Worm (Caenorhabditis elegans) whole organism, L1 larva: ENCODE data around the gene M05D6.9.

Experiments
- Y116A8C.19 ChIP-seq: sonication (generic microtip); optimal IDR thresholded peaks from 2 replicates; lab custom pipeline; 2016; ENCODE audit warnings: missing compliant biosample characterization, missing genetic modification characterization, borderline replicate concordance
- blmp-1 ChIP-seq: fragments of 150-350 bp; optimal IDR thresholded peaks from 2 replicates; lab custom pipeline; 2014; ENCODE audit warnings: missing biosample characterization, missing genetic modification characterization
- ceh-8 ChIP-seq: fragments of 200-800 bp; sonication (Bioruptor generic); optimal IDR thresholded peaks from 2 replicates; lab custom pipeline; 2018; ENCODE audit warnings: mild to moderate bottlenecking, missing genetic modification characterization, moderate library complexity, missing compliant biosample characterization
- ceh-88 ChIP-seq: fragments of 200-800 bp; sonication (Bioruptor generic); IDR thresholded peaks from 2 replicates; pipeline ENCODE4 v1.3.6; 2022; ENCODE audit warnings: missing genetic modification characterization, missing compliant biosample characterization
- ceh-90 ChIP-seq: sonication (generic microtip); optimal IDR thresholded peaks from 2 replicates; lab custom pipeline; 2016; ENCODE audit warnings: missing genetic modification characterization, missing compliant biosample characterization
- dsc-1 ChIP-seq: sonication (generic microtip); optimal IDR thresholded peaks from 2 replicates; lab custom pipeline; 2016; ENCODE audit warnings: mild to moderate bottlenecking, missing genetic modification characterization, missing compliant biosample characterization
- efl-1 ChIP-seq, 4 experiments: fragments of 150-350 bp; optimal IDR thresholded peaks in 3 of 4; peaks in 1 of 4; 1 replicate in 1 of 4; 2 replicates in 3 of 4; lab custom pipeline; 2014; ENCODE audit warnings: missing biosample characterization in 2 of 4, missing genetic modification characterization in 2 of 4, missing genetic modification reagents in 2 of 4
- efl-3 ChIP-seq: fragments of 200-800 bp; sonication (Bioruptor generic); optimal IDR thresholded peaks from 2 replicates; lab custom pipeline; 2018; ENCODE audit warnings: mild to moderate bottlenecking, missing genetic modification characterization, missing compliant biosample characterization
- ets-5 ChIP-seq: fragments of 200-800 bp; sonication (Bioruptor generic); IDR thresholded peaks from 2 replicates; pipeline ENCODE4 v1.3.6; 2022; ENCODE audit warnings: missing genetic modification characterization, missing compliant biosample characterization
- fkh-10 ChIP-seq: sonication (generic microtip); optimal IDR thresholded peaks from 2 replicates; lab custom pipeline; 2017; ENCODE audit warnings: missing biosample characterization, missing genetic modification reagents, missing genetic modification characterization
- grh-1 ChIP-seq: fragments of 200-800 bp; sonication (Bioruptor generic); IDR thresholded peaks from 2 replicates; pipeline ENCODE4 v1.3.6; 2022; ENCODE audit warnings: missing genetic modification reagents, missing genetic modification characterization, missing compliant biosample characterization
- hlh-4 ChIP-seq: sonication (generic microtip); optimal IDR thresholded peaks from 2 replicates; lab custom pipeline; 2016; ENCODE audit warnings: mild to moderate bottlenecking, missing genetic modification characterization, missing compliant biosample characterization
- hpl-2 ChIP-seq: fragments of 150-350 bp; optimal IDR thresholded peaks from 2 replicates; lab custom pipeline; 2014; ENCODE audit warnings: missing biosample characterization, missing genetic modification reagents, missing genetic modification characterization
- isw-1 ChIP-seq: fragments of 200-800 bp; sonication (Bioruptor generic); IDR thresholded peaks from 2 replicates; pipeline ENCODE4 v1.3.6; 2022; ENCODE audit warnings: missing genetic modification characterization, missing compliant biosample characterization
- jun-1 ChIP-seq: fragments of 150-350 bp; optimal IDR thresholded peaks from 2 replicates; lab custom pipeline; 2014; ENCODE audit warnings: missing biosample characterization, missing genetic modification reagents, missing genetic modification characterization
- lin-13 ChIP-seq: fragments of 150-350 bp; optimal IDR thresholded peaks from 2 replicates; lab custom pipeline; 2014; ENCODE audit warnings: missing biosample characterization, missing genetic modification reagents, missing genetic modification characterization
- lin-14 ChIP-seq: fragments of 200-800 bp; sonication (Bioruptor generic); optimal IDR thresholded peaks from 2 replicates; lab custom pipeline; 2018; ENCODE audit warnings: mild to moderate bottlenecking, missing genetic modification characterization, moderate library complexity, missing compliant biosample characterization
- lsy-2 ChIP-seq, 2 experiments: fragments of 150-350 bp; optimal IDR thresholded peaks; 2 replicates each; lab custom pipeline; 2014; ENCODE audit warnings: missing biosample characterization in 2 of 2, missing genetic modification characterization in 2 of 2
- mab-9 ChIP-seq: fragments of 200-800 bp; sonication (Bioruptor generic); IDR thresholded peaks from 2 replicates; pipeline ENCODE4 v1.3.6; 2022; ENCODE audit warnings: missing genetic modification reagents, missing genetic modification characterization, missing compliant biosample characterization
- mdl-1 ChIP-seq, 2 experiments: fragments of 150-350 bp; optimal IDR thresholded peaks; 2 replicates each; lab custom pipeline; 2014 to 2017; ENCODE audit warnings: missing biosample characterization in 2 of 2, missing genetic modification characterization in 2 of 2, inconsistent platforms in 1 of 2
- mef-2 ChIP-seq: fragments of 150-350 bp; optimal IDR thresholded peaks from 2 replicates; lab custom pipeline; 2014; ENCODE audit warnings: missing biosample characterization, missing genetic modification characterization
- mep-1 ChIP-seq: fragments of 150-350 bp; optimal IDR thresholded peaks from 2 replicates; lab custom pipeline; 2014; ENCODE audit warnings: missing biosample characterization, missing genetic modification characterization
- nhr-19 ChIP-seq: fragments of 200-800 bp; sonication (Bioruptor generic); conservative IDR thresholded peaks from 2 replicates; pipeline ENCODE4 v1.3.6; 2022; ENCODE audit warnings: missing genetic modification characterization, missing compliant biosample characterization
- nhr-20 ChIP-seq: sonication (generic microtip); optimal IDR thresholded peaks from 2 replicates; lab custom pipeline; 2016; ENCODE audit warnings: mild to moderate bottlenecking, missing genetic modification characterization, missing compliant biosample characterization
- nhr-28 ChIP-seq: fragments of 150-350 bp; optimal IDR thresholded peaks from 2 replicates; lab custom pipeline; 2014; ENCODE audit warnings: missing biosample characterization, missing genetic modification characterization
- nhr-71 ChIP-seq: sonication (generic microtip); optimal IDR thresholded peaks from 2 replicates; lab custom pipeline; 2016; ENCODE audit warnings: mild to moderate bottlenecking, missing genetic modification characterization, moderate library complexity, missing compliant biosample characterization
- nhr-76 ChIP-seq: sonication (generic microtip); optimal IDR thresholded peaks from 2 replicates; lab custom pipeline; 2017; ENCODE audit warnings: missing biosample characterization, missing genetic modification characterization
- nhr-77 ChIP-seq: fragments of 150-350 bp; optimal IDR thresholded peaks from 2 replicates; lab custom pipeline; 2014; ENCODE audit warnings: missing biosample characterization, missing genetic modification characterization
- nhr-84 ChIP-seq: sonication (generic microtip); optimal IDR thresholded peaks from 2 replicates; lab custom pipeline; 2017; ENCODE audit warnings: missing biosample characterization, missing genetic modification characterization
- nhr-85 ChIP-seq: sonication (generic microtip); peaks from one replicate; lab custom pipeline; 2016; ENCODE audit warnings: missing genetic modification characterization, inconsistent platforms, missing compliant biosample characterization
- nhr-90 ChIP-seq: sonication (generic microtip); optimal IDR thresholded peaks from 2 replicates; lab custom pipeline; 2016; ENCODE audit warnings: mild to moderate bottlenecking, missing genetic modification characterization, missing compliant biosample characterization; ENCODE audit not compliant: poor library complexity
- pag-3 ChIP-seq: sonication (generic microtip); optimal IDR thresholded peaks from 2 replicates; lab custom pipeline; 2017; ENCODE audit warnings: missing genetic modification characterization, mild to moderate bottlenecking, missing compliant biosample characterization, antibody characterized with exemption, borderline replicate concordance; ENCODE audit not compliant: insufficient read depth
- pax-3 ChIP-seq: fragments of 200-800 bp; sonication (Bioruptor generic); optimal IDR thresholded peaks from 2 replicates; lab custom pipeline; 2018; ENCODE audit warnings: mild to moderate bottlenecking, missing genetic modification characterization, moderate library complexity, missing compliant biosample characterization
- rnt-1 ChIP-seq: sonication (generic microtip); optimal IDR thresholded peaks from 2 replicates; lab custom pipeline; 2016; ENCODE audit warnings: mild to moderate bottlenecking, missing genetic modification characterization, moderate library complexity, missing compliant biosample characterization
- skn-1 ChIP-seq: fragments of 150-350 bp; optimal IDR thresholded peaks from 2 replicates; lab custom pipeline; 2014; ENCODE audit warnings: missing biosample characterization, missing genetic modification characterization
- snpc-4 ChIP-seq: fragments of 150-350 bp; optimal IDR thresholded peaks from 2 replicates; lab custom pipeline; 2014; ENCODE audit warnings: missing biosample characterization, missing genetic modification characterization
- unc-30 ChIP-seq: sonication (generic microtip); optimal IDR thresholded peaks from 2 replicates; lab custom pipeline; 2017; ENCODE audit warnings: missing biosample characterization, missing genetic modification characterization
- unc-62 ChIP-seq: fragments of 150-350 bp; optimal IDR thresholded peaks from 2 replicates; lab custom pipeline; 2014; ENCODE audit warnings: missing biosample characterization, missing genetic modification reagents, missing genetic modification characterization
- unc-98 ChIP-seq: fragments of 200-800 bp; sonication (Bioruptor generic); IDR thresholded peaks from 2 replicates; pipeline ENCODE4 v1.3.6; 2022; ENCODE audit warnings: missing genetic modification characterization, missing compliant biosample characterization
- xbp-1 ChIP-seq: sonication (generic microtip); optimal IDR thresholded peaks from 2 replicates; lab custom pipeline; 2016; ENCODE audit warnings: missing genetic modification characterization, missing compliant biosample characterization
- zag-1 ChIP-seq: fragments of 150-350 bp; optimal IDR thresholded peaks from 2 replicates; lab custom pipeline; 2014; ENCODE audit warnings: missing biosample characterization, missing genetic modification characterization
- zip-4 ChIP-seq: fragments of 200-800 bp; sonication (Bioruptor generic); optimal IDR thresholded peaks from 2 replicates; lab custom pipeline; 2018; ENCODE audit warnings: mild to moderate bottlenecking, missing genetic modification characterization, moderate library complexity, missing compliant biosample characterization
- ztf-11 ChIP-seq, 2 experiments: sonication (generic microtip); optimal IDR thresholded peaks; 2 replicates each; lab custom pipeline; 2016 to 2017; ENCODE audit warnings: missing genetic modification characterization in 2 of 2, missing biosample characterization in 1 of 2, missing compliant biosample characterization in 1 of 2
- ztf-4 ChIP-seq: fragments of 150-350 bp; optimal IDR thresholded peaks from 2 replicates; lab custom pipeline; 2014; ENCODE audit warnings: missing biosample characterization, missing genetic modification characterization

The M05D6.9 gene

DNA sequence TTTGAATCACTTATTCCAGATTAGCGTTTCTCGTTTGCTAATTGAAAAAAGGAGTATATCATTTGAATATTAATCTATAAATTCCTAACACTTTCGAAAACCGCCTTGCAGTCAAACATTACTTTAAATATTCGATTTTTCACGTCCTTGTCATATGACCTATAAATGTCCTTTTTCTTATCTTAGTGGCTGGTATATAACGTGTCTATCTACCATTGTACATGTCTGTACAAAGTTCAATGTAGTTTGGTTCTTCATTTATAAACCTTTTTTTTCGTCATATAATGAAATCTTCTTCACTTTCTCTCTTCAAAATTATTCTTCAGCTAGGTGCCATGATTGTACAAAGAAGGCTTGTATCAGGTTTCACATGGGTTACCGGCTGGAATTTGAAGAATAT is 8.5 kb upstream of the M05D6.9 start, which contains the start of gene gbh-2 (continued):
- TF ChIP-seq nhr-19 (GFP tag; lab: Robert Waterston, UW) = peak; percentile 34; the same call in 1 of the 2 replicates

ce11 chrII:8488123-8488522 is 6.0 kb upstream of the M05D6.9 start:
- TF ChIP-seq unc-62 (GFP tag; lab: Kevin White, UChicago) (no peak), efl-1 (optimal IDR thresholded peaks at IDR 0.05; lab: Kevin White, UChicago) (no peak), efl-1 (GFP tag; optimal IDR thresholded peaks at IDR 0.05 in 1 of 2; lab: Kevin White, UChicago) (peak in 1 of 2 experiments; percentile 68)

ce11 chrII:8496184-8496583 is 2.1 kb downstream of the M05D6.9 start:
- TF ChIP-seq nhr-19 (GFP tag; lab: Robert Waterston, UW) (0 out of 2 replicates have a peak, but pooled peaks have one; percentile 31), lsy-2 (tag; optimal IDR thresholded peaks at IDR 0.05; lab: Kevin White, UChicago) (peak in 1 of 2 experiments; percentile 25), nhr-71 (tag; lab: Kevin White, UChicago) (peak; percentile 28), lin-14 (GFP tag; lab: Kevin White, UChicago) (peak; percentile 74), mab-9 (GFP tag; lab: Robert Waterston, UW) (no peak), efl-1 (optimal IDR thresholded peaks at IDR 0.05; lab: Kevin White, UChicago) (no peak), efl-1 (GFP tag; optimal IDR thresholded peaks at IDR 0.05 in 1 of 2; lab: Kevin White, UChicago) (peak in 1 of 2 experiments; percentile 58), rnt-1 (tag; lab: Kevin White, UChicago) (peak; percentile 56), blmp-1 (no peak)
- TF ChIP-seq, all 84 proteins: peak for 6

- TF ChIP-seq pag-3 (no peak), ztf-4 (tag; lab: Kevin White, UChicago) (no peak), pax-3 (no peak), ets-5 (GFP tag; lab: Robert Waterston, UW) (no peak), nhr-84 (tag; lab: Kevin White, UChicago) (no peak), nhr-28 (tag; lab: Kevin White, UChicago) (no peak), ztf-11 (tag; optimal IDR thresholded peaks at IDR 0.05; lab: Kevin White, UChicago) (no peak), mdl-1 (tag; optimal IDR thresholded peaks at IDR 0.05; lab: Kevin White, UChicago) (no peak), hpl-2 (GFP tag; lab: Kevin White, UChicago) (no peak), nhr-20 (tag; lab: Kevin White, UChicago) (no peak), unc-98 (GFP tag; lab: Robert Waterston, UW) (no peak), nhr-90 (no peak), mef-2 (tag; lab: Kevin White, UChicago) (no peak), unc-62 (GFP tag; lab: Kevin White, UChicago) (no peak), nhr-76 (tag; lab: Kevin White, UChicago) (no peak), grh-1 (GFP tag; lab: Robert Waterston, UW) (no peak), zag-1 (tag; lab: Kevin White, UChicago) (no peak), xbp-1 (tag; lab: Kevin White, UChicago) (no peak)
Measured at ce11 chrII:8498173-8498572, 4.1 kb downstream of the M05D6.9 start.

DNA sequence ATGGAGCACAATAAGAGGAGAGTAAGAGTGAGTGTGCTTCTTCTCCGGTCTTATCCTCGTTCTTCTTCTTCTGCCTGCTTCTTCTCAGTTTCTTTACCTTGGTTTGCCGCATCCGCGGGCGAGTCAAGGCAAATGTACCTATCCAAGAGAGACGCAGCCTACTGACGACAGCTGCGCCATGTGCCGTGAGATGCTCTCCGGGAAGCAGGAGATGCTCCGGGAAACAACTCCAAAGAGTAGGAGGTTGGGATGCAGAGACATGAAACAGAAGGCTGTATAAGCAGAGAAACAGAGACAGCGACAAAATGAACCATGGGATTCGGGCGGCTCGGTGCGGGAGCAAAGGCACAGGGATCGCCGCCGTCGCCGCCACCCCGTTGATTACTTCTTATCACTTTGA is 4.9 kb downstream of the M05D6.9 start:
- TF ChIP-seq unc-98 (GFP tag; lab: Robert Waterston, UW) (no peak), ceh-8 (GFP tag; lab: Kevin White, UChicago) (no peak), nhr-77 (tag; lab: Kevin White, UChicago) (no peak), isw-1 (GFP tag; lab: Robert Waterston, UW) (no peak), dsc-1 (tag; lab: Kevin White, UChicago) (peak; percentile 8), blmp-1 (no peak), hpl-2 (GFP tag; lab: Kevin White, UChicago) (no peak), nhr-85 (tag; lab: Kevin White, UChicago) (no peak), jun-1 (tag; lab: Kevin White, UChicago) (no peak), efl-1 (optimal IDR thresholded peaks at IDR 0.05; lab: Kevin White, UChicago) (no peak), efl-1 (GFP tag; optimal IDR thresholded peaks at IDR 0.05 in 1 of 2; lab: Kevin White, UChicago) (no peak), ceh-90 (tag; lab: Kevin White, UChicago) (no peak), fkh-10 (GFP tag; lab: Kevin White, UChicago) (no peak), skn-1 (no peak), efl-3 (GFP tag; lab: Kevin White, UChicago) (no peak), grh-1 (GFP tag; lab: Robert Waterston, UW) (no peak), hlh-4 (tag; lab: Kevin White, UChicago) (no peak), lin-13 (GFP tag; lab: Kevin White, UChicago) (no peak), unc-62 (GFP tag; lab: Kevin White, UChicago) (no peak), zip-4 (GFP tag; lab: Kevin White, UChicago) (no peak), mep-1 (tag; lab: Kevin White, UChicago) (no peak), ceh-88 (GFP tag; lab: Robert Waterston, UW) (no peak), unc-30 (no peak), snpc-4 (tag; lab: Kevin White, UChicago) (no peak), Y116A8C.19 (tag; lab: Kevin White, UChicago) (no peak), ztf-4 (tag; lab: Kevin White, UChicago) (no peak)
